Worm (Caenorhabditis elegans) whole organism, young adult: Measurements from ENCODE around the gene B0432.9.

ENCODE experiments used
- F10E7.11 ChIP-seq: sonication (generic microtip); optimal IDR thresholded peaks from 2 replicates; lab custom pipeline; 2017; ENCODE audit warnings: mild to moderate bottlenecking, missing genetic modification characterization, moderate library complexity, missing compliant biosample characterization
- F23B12.7 ChIP-seq: sonication (generic microtip); optimal IDR thresholded peaks from 2 replicates; lab custom pipeline; 2017; ENCODE audit warnings: missing genetic modification characterization, mild to moderate bottlenecking, missing compliant biosample characterization, antibody characterized with exemption, moderate library complexity; ENCODE audit not compliant: insufficient read depth
- F33H1.4 ChIP-seq: fragments of 200-800 bp; sonication (Bioruptor generic); IDR thresholded peaks from 2 replicates; pipeline ENCODE4 v1.3.6; 2022; ENCODE audit warnings: missing genetic modification reagents, missing genetic modification characterization, missing compliant biosample characterization
- F37B4.10 ChIP-seq: fragments of 200-800 bp; sonication (Bioruptor generic); IDR thresholded peaks from 2 replicates; pipeline ENCODE4 v1.3.6; 2022; ENCODE audit warnings: missing genetic modification characterization, missing compliant biosample characterization
- F57A8.1 ChIP-seq: fragments of 200-800 bp; sonication (Bioruptor generic); optimal IDR thresholded peaks from 2 replicates; lab custom pipeline; 2018; ENCODE audit warnings: mild to moderate bottlenecking, missing genetic modification characterization, moderate library complexity, missing compliant biosample characterization
- K12H6.12 ChIP-seq: fragments of 200-800 bp; sonication (Bioruptor generic); optimal IDR thresholded peaks from 2 replicates; lab custom pipeline; 2018; ENCODE audit warnings: mild to moderate bottlenecking, missing genetic modification characterization, missing compliant biosample characterization
- T07F8.4 ChIP-seq: sonication (generic microtip); optimal IDR thresholded peaks from 2 replicates; lab custom pipeline; 2016; ENCODE audit warnings: mild to moderate bottlenecking, missing genetic modification characterization, moderate library complexity, missing compliant biosample characterization
- Y95B8A.8 ChIP-seq: fragments of 200-800 bp; sonication (Bioruptor generic); IDR thresholded peaks from 2 replicates; pipeline ENCODE4 v1.3.6; 2022; ENCODE audit warnings: missing genetic modification reagents, missing genetic modification characterization, missing compliant biosample characterization
- attf-5 ChIP-seq: fragments of 200-800 bp; sonication (Bioruptor generic); optimal IDR thresholded peaks from 2 replicates; lab custom pipeline; 2018; ENCODE audit warnings: mild to moderate bottlenecking, missing genetic modification characterization, missing compliant biosample characterization
- bed-1 ChIP-seq: fragments of 200-800 bp; sonication (Bioruptor generic); IDR thresholded peaks from 2 replicates; pipeline ENCODE4 v1.3.6; 2022; ENCODE audit warnings: missing genetic modification reagents, missing genetic modification characterization, missing compliant biosample characterization
- bed-2 ChIP-seq: fragments of 200-800 bp; sonication (Bioruptor generic); IDR thresholded peaks from 2 replicates; pipeline ENCODE4 v1.3.6; 2022; ENCODE audit warnings: missing genetic modification reagents, missing genetic modification characterization, missing compliant biosample characterization
- cebp-1 ChIP-seq, 2 experiments: fragments of 200-800 bp in 1 of 2; sonication (Bioruptor generic) in 1 of 2; sonication (generic microtip) in 1 of 2; IDR thresholded peaks in 1 of 2; optimal IDR thresholded peaks in 1 of 2; 2 replicates each; pipeline versions ENCODE4 v1.3.6 to Lab custom; 2017 to 2022; ENCODE audit warnings: missing compliant biosample characterization in 2 of 2, missing genetic modification characterization in 2 of 2, mild to moderate bottlenecking in 1 of 2, missing genetic modification reagents in 1 of 2, moderate library complexity in 1 of 2
- ceh-100 ChIP-seq: fragments of 200-800 bp; sonication (Bioruptor generic); IDR thresholded peaks from 2 replicates; pipeline ENCODE4 v1.3.6; 2022; ENCODE audit warnings: missing genetic modification reagents, missing genetic modification characterization, missing compliant biosample characterization
- ceh-58 ChIP-seq: fragments of 200-800 bp; sonication (Bioruptor generic); IDR thresholded peaks from 2 replicates; pipeline ENCODE4 v1.3.6; 2022; ENCODE audit warnings: missing genetic modification characterization, missing compliant biosample characterization
- ceh-79 ChIP-seq: sonication (generic microtip); optimal IDR thresholded peaks from 2 replicates; lab custom pipeline; 2017; ENCODE audit warnings: mild to moderate bottlenecking, missing genetic modification characterization, missing compliant biosample characterization
- ceh-91 ChIP-seq: fragments of 200-800 bp; sonication (Bioruptor generic); IDR thresholded peaks from 2 replicates; pipeline ENCODE4 v1.3.6; 2022; ENCODE audit warnings: missing genetic modification reagents, missing genetic modification characterization, missing compliant biosample characterization
- ekl-4 ChIP-seq: fragments of 200-800 bp; sonication (Bioruptor generic); IDR thresholded peaks from 2 replicates; pipeline ENCODE4 v1.3.6; 2022; ENCODE audit warnings: missing genetic modification reagents, missing genetic modification characterization, missing compliant biosample characterization
- fkh-3 ChIP-seq: sonication (generic microtip); optimal IDR thresholded peaks from 2 replicates; lab custom pipeline; 2016; ENCODE audit warnings: mild to moderate bottlenecking, missing genetic modification characterization, missing compliant biosample characterization
- hlh-12 ChIP-seq: sonication (generic microtip); optimal IDR thresholded peaks from 2 replicates; lab custom pipeline; 2016; ENCODE audit warnings: missing genetic modification characterization, missing compliant biosample characterization
- hlh-26 ChIP-seq: fragments of 200-800 bp; sonication (Bioruptor generic); conservative IDR thresholded peaks from 2 replicates; pipeline ENCODE4 v1.3.6; 2022; ENCODE audit warnings: missing genetic modification reagents, missing genetic modification characterization, missing compliant biosample characterization
- hmg-1.2 ChIP-seq: fragments of 200-800 bp; sonication (Bioruptor generic); IDR thresholded peaks from 2 replicates; pipeline ENCODE4 v1.3.6; 2022; ENCODE audit warnings: missing genetic modification reagents, missing genetic modification characterization, missing compliant biosample characterization
- hmg-20 ChIP-seq: fragments of 200-800 bp; sonication (Bioruptor generic); IDR thresholded peaks from 2 replicates; pipeline ENCODE4 v1.3.6; 2022; ENCODE audit warnings: missing genetic modification reagents, missing genetic modification characterization, missing compliant biosample characterization
- let-607 ChIP-seq, 2 experiments: fragments of 200-800 bp in 1 of 2; sonication (Bioruptor generic) in 1 of 2; sonication (generic microtip) in 1 of 2; optimal IDR thresholded peaks; 2 replicates each; lab custom pipeline; 2016 to 2018; ENCODE audit warnings: mild to moderate bottlenecking in 2 of 2, missing compliant biosample characterization in 2 of 2, missing genetic modification characterization in 2 of 2, moderate library complexity in 2 of 2, missing genotype in 1 of 2
- lin-26 ChIP-seq: fragments of 200-800 bp; sonication (Bioruptor generic); IDR thresholded peaks from 2 replicates; pipeline ENCODE4 v1.3.6; 2022; ENCODE audit warnings: missing genetic modification reagents, missing genetic modification characterization, missing compliant biosample characterization
- lin-40 ChIP-seq: sonication (generic microtip); optimal IDR thresholded peaks from 2 replicates; lab custom pipeline; 2016; ENCODE audit warnings: missing genetic modification characterization, mild to moderate bottlenecking, missing compliant biosample characterization, missing genotype, missing genetic modification reagents
- lsl-1 ChIP-seq: fragments of 200-800 bp; sonication (Bioruptor generic); optimal IDR thresholded peaks from 2 replicates; lab custom pipeline; 2018; ENCODE audit warnings: mild to moderate bottlenecking, missing genetic modification characterization, moderate library complexity, missing compliant biosample characterization
- lsy-27 ChIP-seq: sonication (generic microtip); optimal IDR thresholded peaks from 2 replicates; lab custom pipeline; 2017; ENCODE audit warnings: missing genetic modification characterization, mild to moderate bottlenecking, missing compliant biosample characterization, antibody characterized with exemption, missing genotype, borderline replicate concordance; ENCODE audit not compliant: insufficient read depth
- madf-10 ChIP-seq: sonication (generic microtip); optimal IDR thresholded peaks from 2 replicates; lab custom pipeline; 2016; ENCODE audit warnings: mild to moderate bottlenecking, missing genetic modification characterization, missing compliant biosample characterization
- mcd-1 ChIP-seq: fragments of 200-800 bp; sonication (Bioruptor generic); IDR thresholded peaks from 2 replicates; pipeline ENCODE4 v1.3.6; 2022; ENCODE audit warnings: missing genetic modification reagents, missing genetic modification characterization, missing compliant biosample characterization
- nhr-179 ChIP-seq: sonication (generic microtip); optimal IDR thresholded peaks from 2 replicates; lab custom pipeline; 2016; ENCODE audit warnings: mild to moderate bottlenecking, missing genetic modification characterization, missing compliant biosample characterization
- nhr-27 ChIP-seq: fragments of 200-800 bp; sonication (Bioruptor generic); optimal IDR thresholded peaks from 2 replicates; lab custom pipeline; 2018; ENCODE audit warnings: mild to moderate bottlenecking, missing genetic modification characterization, moderate library complexity, missing compliant biosample characterization
- nhr-90 ChIP-seq: sonication (generic microtip); optimal IDR thresholded peaks from 2 replicates; lab custom pipeline; 2016; ENCODE audit warnings: missing genotype, mild to moderate bottlenecking, missing genetic modification characterization, missing compliant biosample characterization
- rec-8 ChIP-seq, 2 experiments: sonication (generic microtip); optimal IDR thresholded peaks; 2 replicates each; lab custom pipeline; 2016; ENCODE audit warnings: mild to moderate bottlenecking in 2 of 2, missing genetic modification characterization in 2 of 2, missing genetic modification reagents in 2 of 2, missing genotype in 2 of 2, missing biosample characterization in 1 of 2, missing compliant biosample characterization in 1 of 2, moderate library complexity in 1 of 2
- sdz-38 ChIP-seq: sonication (generic microtip); optimal IDR thresholded peaks from 2 replicates; lab custom pipeline; 2016; ENCODE audit warnings: missing genotype, missing genetic modification characterization, missing compliant biosample characterization
- snpc-1.3 ChIP-seq: sonication (generic microtip); optimal IDR thresholded peaks from 2 replicates; lab custom pipeline; 2017; ENCODE audit warnings: missing genetic modification characterization, mild to moderate bottlenecking, missing compliant biosample characterization, antibody characterized with exemption, moderate library complexity, missing genotype, missing genetic modification reagents; ENCODE audit not compliant: insufficient read depth
- snpc-4 ChIP-seq, 5 experiments: fragments of 150-350 bp in 1 of 5; sonication (generic microtip) in 4 of 5; optimal IDR thresholded peaks; 2 replicates each; lab custom pipeline; 2014 to 2018; ENCODE audit warnings: missing genetic modification characterization in 5 of 5, missing biosample characterization in 3 of 5, antibody characterized with exemption in 2 of 5, mild to moderate bottlenecking in 2 of 5, missing compliant biosample characterization in 2 of 5, missing genotype in 2 of 5, moderate library complexity in 2 of 5, missing genetic modification reagents in 1 of 5
- somi-1 ChIP-seq: fragments of 200-800 bp; sonication (Bioruptor generic); optimal IDR thresholded peaks from 2 replicates; lab custom pipeline; 2018; ENCODE audit warnings: mild to moderate bottlenecking, missing genetic modification characterization, missing compliant biosample characterization
- tbx-9 ChIP-seq: sonication (generic microtip); optimal IDR thresholded peaks from 2 replicates; lab custom pipeline; 2016; ENCODE audit warnings: borderline replicate concordance, missing genetic modification characterization, inconsistent platforms, missing compliant biosample characterization
- unc-130 ChIP-seq: sonication (generic microtip); optimal IDR thresholded peaks from 2 replicates; lab custom pipeline; 2016; ENCODE audit warnings: missing genetic modification reagents, missing genetic modification characterization, missing compliant biosample characterization
- xnd-1 ChIP-seq: sonication (generic microtip); optimal IDR thresholded peaks from 2 replicates; lab custom pipeline; 2016; ENCODE audit warnings: missing genotype, missing genetic modification reagents, missing genetic modification characterization, missing compliant biosample characterization
- zfh-2 ChIP-seq: fragments of 200-800 bp; sonication (Bioruptor generic); conservative IDR thresholded peaks from 2 replicates; pipeline ENCODE4 v1.3.6; 2022; ENCODE audit warnings: missing genetic modification reagents, missing genetic modification characterization, missing compliant biosample characterization
- ztf-22 ChIP-seq: fragments of 200-800 bp; sonication (Bioruptor generic); optimal IDR thresholded peaks from 2 replicates; lab custom pipeline; 2018; ENCODE audit warnings: mild to moderate bottlenecking, missing genetic modification characterization, moderate library complexity, missing compliant biosample characterization
- ztf-25 ChIP-seq: fragments of 200-800 bp; sonication (Bioruptor generic); IDR thresholded peaks from 2 replicates; pipeline ENCODE4 v1.3.6; 2022; ENCODE audit warnings: missing genetic modification reagents, missing genetic modification characterization, missing compliant biosample characterization
- ztf-26 ChIP-seq: sonication (generic microtip); optimal IDR thresholded peaks from 2 replicates; lab custom pipeline; 2017; ENCODE audit warnings: missing genetic modification characterization, missing compliant biosample characterization

The B0432.9 gene

ce11 chrII:285627-286550 lies 2.4 kb upstream of the B0432.9 start, which contains the start of gene B0432.10 (continued):
- peak; percentile 64 for TF ChIP-seq snpc-1.3 (tag; lab: Kevin White, UChicago)
- no peak for TF ChIP-seq ceh-91 (GFP tag; lab: Robert Waterston, UW)
- no peak for TF ChIP-seq hlh-12
- no peak for TF ChIP-seq nhr-179
- no peak for TF ChIP-seq rec-8 (tag; optimal IDR thresholded peaks at IDR 0.05; lab: Kevin White, UChicago)
- peak; percentile 81 for TF ChIP-seq mcd-1 (GFP tag; lab: Robert Waterston, UW)
- no peak for TF ChIP-seq madf-10
- TF ChIP-seq F37B4.10 (GFP tag; lab: Robert Waterston, UW): no peak
- TF ChIP-seq Y95B8A.8 (GFP tag; lab: Robert Waterston, UW): no peak
- peak; percentile 44 for TF ChIP-seq K12H6.12
- TF ChIP-seq unc-130 (GFP tag; lab: Kevin White, UChicago): no peak
- TF ChIP-seq hmg-1.2 (GFP tag; lab: Robert Waterston, UW): peak; percentile 31; the same call in 1 of the 2 replicates
- no peak for TF ChIP-seq bed-2 (GFP tag; lab: Robert Waterston, UW)
- no peak for TF ChIP-seq bed-1 (GFP tag; lab: Robert Waterston, UW)
- TF ChIP-seq somi-1 (GFP tag; lab: Kevin White, UChicago): no peak
- peak; percentile 83 for TF ChIP-seq lin-40 (tag; lab: Kevin White, UChicago)
- peak in 1 of 2 experiments; percentile 27 for TF ChIP-seq let-607 (tag; optimal IDR thresholded peaks at IDR 0.05; lab: Kevin White, UChicago)
- no peak for TF ChIP-seq ceh-79 (tag; lab: Kevin White, UChicago)
- TF ChIP-seq ceh-58 (GFP tag; lab: Robert Waterston, UW): no peak
- TF ChIP-seq F23B12.7 (tag; lab: Kevin White, UChicago): peak; percentile 75
- no peak for TF ChIP-seq xnd-1 (tag; lab: Kevin White, UChicago)
- no peak for TF ChIP-seq zfh-2 (GFP tag; lab: Robert Waterston, UW)
- no peak for TF ChIP-seq snpc-4 (GFP tag; optimal IDR thresholded peaks at IDR 0.05; lab: Kevin White, UChicago)
- peak in 3 of 4 experiments; percentile 24 to 52 (median 41) for TF ChIP-seq snpc-4 (tag; optimal IDR thresholded peaks at IDR 0.05; lab: Kevin White, UChicago)
- no peak for TF ChIP-seq nhr-90 (tag; lab: Kevin White, UChicago)
- TF ChIP-seq ekl-4: peak; percentile 33; the same call in 1 of the 2 replicates
- peak; percentile 52 for TF ChIP-seq attf-5 (GFP tag; lab: Kevin White, UChicago)
- TF ChIP-seq fkh-3 (tag; lab: Kevin White, UChicago): no peak
- no peak for TF ChIP-seq nhr-27
- TF ChIP-seq ceh-100 (GFP tag; lab: Robert Waterston, UW): 0 out of 2 replicates have a peak, but pooled peaks have one; percentile 14
- TF ChIP-seq ztf-25 (GFP tag; lab: Robert Waterston, UW): no peak
- TF ChIP-seq sdz-38 (tag; lab: Kevin White, UChicago): no peak
- TF ChIP-seq F57A8.1 (GFP tag; lab: Kevin White, UChicago): no peak
- TF ChIP-seq T07F8.4 (tag; lab: Kevin White, UChicago): no peak
- no peak for TF ChIP-seq hlh-26 (GFP tag; lab: Robert Waterston, UW)
- peak; percentile 36 for TF ChIP-seq ztf-26
- TF ChIP-seq F33H1.4 (GFP tag; lab: Robert Waterston, UW): no peak
- no peak for TF ChIP-seq cebp-1 (GFP tag; IDR thresholded peaks at IDR 0.05; lab: Robert Waterston, UW)
- peak; percentile 65 for TF ChIP-seq cebp-1 (tag; optimal IDR thresholded peaks at IDR 0.05; lab: Kevin White, UChicago)
- TF ChIP-seq lsl-1 (GFP tag; lab: Kevin White, UChicago): peak; percentile 28
- no peak for TF ChIP-seq tbx-9
- TF ChIP-seq lsy-27: no peak
- no peak for TF ChIP-seq ztf-22 (GFP tag; lab: Kevin White, UChicago)
- no peak for TF ChIP-seq F10E7.11
- no peak for TF ChIP-seq lin-26 (GFP tag; lab: Robert Waterston, UW)
- no peak for TF ChIP-seq hmg-20 (GFP tag; lab: Robert Waterston, UW)
